Fruit fly (Drosophila melanogaster) whole organism, embryonic: ENCODE measurements around the gene CG32797.

Source experiments
- ATbp ChIP-seq: fragments of 200-800 bp; sonication (Bioruptor generic); optimal IDR thresholded peaks from 2 replicates; lab custom pipeline; 2017; ENCODE audit warnings: missing biosample characterization, mild to moderate bottlenecking, missing genetic modification characterization, missing genetic modification reagents
- B-H1 ChIP-seq: fragments of 200-800 bp; sonication (Bioruptor generic); IDR thresholded peaks from 3 replicates; pipeline ENCODE4 v1.3.6; 2022; ENCODE audit warnings: missing biosample characterization, missing genetic modification characterization
- Bdp1 ChIP-seq: fragments of 200-800 bp; sonication (Bioruptor generic); optimal IDR thresholded peaks from 3 replicates; lab custom pipeline; 2016; ENCODE audit warnings: missing biosample characterization, missing genetic modification characterization
- Bgb ChIP-seq: fragments of 200-800 bp; sonication (Bioruptor generic); IDR thresholded peaks from 2 replicates; pipeline ENCODE4 v1.3.6; 2022; ENCODE audit warnings: missing biosample characterization, missing genetic modification characterization; ENCODE audit not compliant: partially characterized antibody
- CG10267 ChIP-seq: fragments of 200-800 bp; sonication (Bioruptor generic); optimal IDR thresholded peaks from 2 replicates; lab custom pipeline; 2018; ENCODE audit warnings: missing biosample characterization, mild to moderate bottlenecking, missing genetic modification characterization, moderate library complexity
- CG12299 ChIP-seq: fragments of 200-800 bp; sonication (Bioruptor generic); optimal IDR thresholded peaks from 2 replicates; lab custom pipeline; 2018; ENCODE audit warnings: missing biosample characterization, mild to moderate bottlenecking, missing genetic modification characterization
- CG12942 ChIP-seq: fragments of 200-800 bp; sonication (Bioruptor generic); optimal IDR thresholded peaks from 3 replicates; lab custom pipeline; 2016; ENCODE audit warnings: missing biosample characterization, missing genetic modification characterization
- CG14441 ChIP-seq: fragments of 200-800 bp; sonication (Bioruptor generic); IDR thresholded peaks from 2 replicates; pipeline ENCODE4 v1.3.6; 2022; ENCODE audit warnings: missing biosample characterization, missing genetic modification characterization
- CG17829 ChIP-seq: fragments of 200-800 bp; optimal IDR thresholded peaks from 2 replicates; lab custom pipeline; 2019; ENCODE audit warnings: missing biosample characterization, mild to moderate bottlenecking, missing genetic modification characterization, moderate library complexity
- CG18011 ChIP-seq: fragments of 200-800 bp; sonication (Bioruptor generic); optimal IDR thresholded peaks from 2 replicates; lab custom pipeline; 2017; ENCODE audit warnings: missing biosample characterization, missing genetic modification characterization, mild to moderate bottlenecking, moderate library complexity, missing genotype
- CG1832 ChIP-seq: fragments of 200-800 bp; sonication (Bioruptor generic); optimal IDR thresholded peaks from 2 replicates; lab custom pipeline; 2017; ENCODE audit warnings: missing biosample characterization, mild to moderate bottlenecking, missing genetic modification characterization, inconsistent platforms
- CG2712 ChIP-seq: fragments of 200-800 bp; optimal IDR thresholded peaks from 3 replicates; lab custom pipeline; 2019; ENCODE audit warnings: missing biosample characterization, mild to moderate bottlenecking, missing genetic modification characterization, moderate library complexity
- CG32532 ChIP-seq: fragments of 200-800 bp; sonication (Bioruptor generic); IDR thresholded peaks from 2 replicates; pipeline ENCODE4 v1.3.6; 2022; ENCODE audit warnings: missing biosample characterization, missing genetic modification characterization
- CG33557 ChIP-seq: fragments of 200-800 bp; sonication (Bioruptor generic); optimal IDR thresholded peaks from 2 replicates; lab custom pipeline; 2019; ENCODE audit warnings: missing biosample characterization, mild to moderate bottlenecking, missing genetic modification characterization, moderate library complexity
- CG5245 ChIP-seq: fragments of 200-800 bp; sonication (Bioruptor generic); optimal IDR thresholded peaks from 3 replicates; lab custom pipeline; 2016; ENCODE audit warnings: missing biosample characterization, missing genetic modification characterization
- CG6683 ChIP-seq: fragments of 200-800 bp; sonication (Bioruptor generic); optimal IDR thresholded peaks from 2 replicates; lab custom pipeline; 2017; ENCODE audit warnings: missing biosample characterization, mild to moderate bottlenecking, missing genetic modification characterization, missing genetic modification reagents
- CG7556 ChIP-seq: fragments of 200-800 bp; sonication (Bioruptor generic); optimal IDR thresholded peaks from 2 replicates; lab custom pipeline; 2017; ENCODE audit warnings: missing biosample characterization, mild to moderate bottlenecking, missing genetic modification characterization
- CG8388 ChIP-seq: fragments of 200-800 bp; sonication (Bioruptor generic); optimal IDR thresholded peaks from 2 replicates; lab custom pipeline; 2019; ENCODE audit warnings: missing biosample characterization, mild to moderate bottlenecking, missing genetic modification characterization, moderate library complexity
- CG9876 ChIP-seq: fragments of 200-800 bp; sonication (Bioruptor generic); optimal IDR thresholded peaks from 2 replicates; lab custom pipeline; 2016; ENCODE audit warnings: missing biosample characterization, missing genetic modification characterization
- CG9932 ChIP-seq: fragments of 200-800 bp; sonication (Bioruptor generic); IDR thresholded peaks from 2 replicates; pipeline ENCODE4 v1.3.6; 2022; ENCODE audit warnings: missing biosample characterization, missing genetic modification characterization
- CTCF ChIP-seq: fragments of 200-800 bp; sonication (Bioruptor generic); optimal IDR thresholded peaks from 2 replicates; lab custom pipeline; 2017; ENCODE audit warnings: missing biosample characterization, mild to moderate bottlenecking, missing genetic modification characterization, moderate library complexity
- Dek ChIP-seq: fragments of 200-800 bp; sonication (Bioruptor generic); optimal IDR thresholded peaks from 3 replicates; lab custom pipeline; 2019; ENCODE audit warnings: missing biosample characterization, mild to moderate bottlenecking, missing genetic modification characterization, moderate library complexity
- Doc3 ChIP-seq: fragments of 200-800 bp; sonication (Bioruptor generic); IDR thresholded peaks from 3 replicates; pipeline ENCODE4 v1.3.6; 2022; ENCODE audit warnings: missing biosample characterization, missing genetic modification characterization; ENCODE audit not compliant: partially characterized antibody
- Gug ChIP-seq: fragments of 200-800 bp; sonication (Bioruptor generic); IDR thresholded peaks from 4 replicates; pipeline ENCODE4 v1.3.6; 2022; ENCODE audit warnings: missing biosample characterization, missing genetic modification characterization
- Hmr ChIP-seq: fragments of 200-800 bp; sonication (Bioruptor generic); optimal IDR thresholded peaks from 3 replicates; lab custom pipeline; 2017; ENCODE audit warnings: mild to moderate bottlenecking, missing biosample characterization, missing genetic modification reagents, missing genetic modification characterization
- Hr39 ChIP-seq: fragments of >200 bp; optimal IDR thresholded peaks from 2 replicates; lab custom pipeline; 2017
- Hr51 ChIP-seq, 2 experiments: fragments of 200-800 bp; sonication (Bioruptor generic); optimal IDR thresholded peaks; 2 replicates in 1 of 2; 3 replicates in 1 of 2; lab custom pipeline; 2016 to 2018; ENCODE audit warnings: missing biosample characterization in 2 of 2, missing genetic modification characterization in 2 of 2, mild to moderate bottlenecking in 1 of 2, moderate library complexity in 1 of 2
- MBD-R2 ChIP-seq: fragments of 200-800 bp; sonication (Bioruptor generic); IDR thresholded peaks from 2 replicates; pipeline ENCODE4 v1.3.6; 2022; ENCODE audit warnings: missing biosample characterization, missing genetic modification characterization
- Max ChIP-seq: fragments of 200-800 bp; sonication (Bioruptor generic); optimal IDR thresholded peaks from 2 replicates; lab custom pipeline; 2016; ENCODE audit warnings: missing biosample characterization, mild to moderate bottlenecking, missing genetic modification characterization
- Myb ChIP-seq: fragments of 200-800 bp; sonication (Bioruptor generic); optimal IDR thresholded peaks from 2 replicates; lab custom pipeline; 2016; ENCODE audit warnings: missing biosample characterization, missing genetic modification characterization
- Oaz ChIP-seq: fragments of 200-800 bp; sonication (Bioruptor generic); IDR thresholded peaks from 2 replicates; pipeline ENCODE4 v1.3.6; 2022; ENCODE audit warnings: missing biosample characterization, missing genetic modification characterization
- Opbp ChIP-seq: fragments of 200-800 bp; sonication (Bioruptor generic); IDR thresholded peaks from 3 replicates; pipeline ENCODE4 v1.3.6; 2022; ENCODE audit warnings: missing biosample characterization, missing genetic modification characterization; ENCODE audit not compliant: partially characterized antibody
- PHDP ChIP-seq: fragments of 200-800 bp; sonication (Bioruptor generic); optimal IDR thresholded peaks from 3 replicates; lab custom pipeline; 2018; ENCODE audit warnings: missing biosample characterization, mild to moderate bottlenecking, missing genetic modification characterization, moderate library complexity
- Rx ChIP-seq: fragments of 200-800 bp; sonication (Bioruptor generic); IDR thresholded peaks from 2 replicates; pipeline ENCODE4 v1.3.6; 2022; ENCODE audit warnings: missing biosample characterization, missing genetic modification characterization
- Spps ChIP-seq: fragments of 200-800 bp; sonication (Bioruptor generic); optimal IDR thresholded peaks from 2 replicates; lab custom pipeline; 2018; ENCODE audit warnings: missing biosample characterization, mild to moderate bottlenecking, missing genetic modification characterization
- Trl ChIP-seq, 3 experiments: fragments of >200 bp in 2 of 3; fragments of 200-800 bp in 1 of 3; sonication (Bioruptor generic) in 1 of 3; optimal IDR thresholded peaks; 2 replicates in 1 of 3; 3 replicates in 2 of 3; lab custom pipeline; 2016 to 2017; ENCODE audit warnings: missing biosample characterization in 1 of 3, missing genetic modification characterization in 1 of 3
- caup ChIP-seq: fragments of 200-800 bp; sonication (Bioruptor generic); optimal IDR thresholded peaks from 3 replicates; lab custom pipeline; 2017; ENCODE audit warnings: missing biosample characterization, mild to moderate bottlenecking, missing genetic modification characterization, moderate library complexity; ENCODE audit not compliant: severe bottlenecking
- crol ChIP-seq: fragments of 200-800 bp; sonication (Bioruptor generic); IDR thresholded peaks from 2 replicates; pipeline ENCODE4 v1.3.6; 2022; ENCODE audit warnings: missing biosample characterization, missing genetic modification characterization
- dan ChIP-seq: fragments of 200-800 bp; sonication (Bioruptor generic); IDR thresholded peaks from 2 replicates; pipeline ENCODE4 v1.3.6; 2022; ENCODE audit warnings: missing biosample characterization, missing genetic modification characterization
- dmrt99B ChIP-seq: fragments of 200-800 bp; sonication (Bioruptor generic); optimal IDR thresholded peaks from 2 replicates; lab custom pipeline; 2018; ENCODE audit warnings: missing biosample characterization, mild to moderate bottlenecking, missing genetic modification characterization, moderate library complexity
- fru ChIP-seq: fragments of >200 bp; optimal IDR thresholded peaks from 2 replicates; lab custom pipeline; 2017
- h ChIP-seq: fragments of >200 bp; optimal IDR thresholded peaks from 2 replicates; lab custom pipeline; 2017
- jing ChIP-seq: fragments of 200-800 bp; sonication (Bioruptor generic); optimal IDR thresholded peaks from 2 replicates; lab custom pipeline; 2018; ENCODE audit warnings: missing biosample characterization, mild to moderate bottlenecking, missing genetic modification characterization
- kah ChIP-seq: fragments of 200-800 bp; sonication (Bioruptor generic); optimal IDR thresholded peaks from 2 replicates; lab custom pipeline; 2018; ENCODE audit warnings: missing biosample characterization, mild to moderate bottlenecking, missing genetic modification characterization
- klu ChIP-seq: fragments of 200-800 bp; sonication (Bioruptor generic); IDR thresholded peaks from 2 replicates; pipeline ENCODE4 v1.3.6; 2022; ENCODE audit warnings: missing biosample characterization, missing genetic modification characterization
- pb ChIP-seq: fragments of 200-800 bp; sonication (Bioruptor generic); optimal IDR thresholded peaks from 3 replicates; lab custom pipeline; 2016; ENCODE audit warnings: missing biosample characterization, missing genetic modification characterization
- tin ChIP-seq: fragments of 200-800 bp; sonication (Bioruptor generic); optimal IDR thresholded peaks from 3 replicates; lab custom pipeline; 2016; ENCODE audit warnings: missing biosample characterization, missing genetic modification characterization
- vvl ChIP-seq: fragments of 200-800 bp; sonication (Bioruptor generic); IDR thresholded peaks from 2 replicates; pipeline ENCODE4 v1.3.6; 2022; ENCODE audit warnings: missing biosample characterization, missing genetic modification characterization
- wdn ChIP-seq: fragments of 200-800 bp; sonication (Bioruptor generic); IDR thresholded peaks from 2 replicates; pipeline ENCODE4 v1.3.6; 2022; ENCODE audit warnings: missing biosample characterization, missing genetic modification characterization
- z ChIP-seq: fragments of 200-800 bp; sonication (Bioruptor generic); IDR thresholded peaks from 3 replicates; pipeline ENCODE4 v1.3.6; 2022; ENCODE audit warnings: missing biosample characterization, missing genetic modification characterization
- zen ChIP-seq: fragments of 200-800 bp; sonication (Bioruptor generic); optimal IDR thresholded peaks from 3 replicates; lab custom pipeline; 2018; ENCODE audit warnings: missing biosample characterization, mild to moderate bottlenecking, missing genetic modification characterization, moderate library complexity

The CG32797 gene

dm6 chrX:2425755-2426154, at the start of gene CG32797:
TSS of gene CG32797 (minus strand) at chrX:2425855.
- TF ChIP-seq Myb (GFP tag; lab: Kevin White, UChicago): no peak
- no peak for TF ChIP-seq CG12299
- no peak for TF ChIP-seq PHDP (tag; lab: Kevin White, UChicago)
- no peak for TF ChIP-seq CG7556 (GFP tag; lab: Kevin White, UChicago)
- no peak for TF ChIP-seq Bgb (GFP tag; lab: Robert Waterston, UW)
- no peak for TF ChIP-seq CG18011 (GFP tag; lab: Kevin White, UChicago)
- no peak for TF ChIP-seq z
- TF ChIP-seq wdn: no peak
- no peak for TF ChIP-seq CG9876 (GFP tag; lab: Kevin White, UChicago)
- TF ChIP-seq CG6683: no peak
- no peak for TF ChIP-seq CG12942 (GFP tag; lab: Kevin White, UChicago)
- no peak for TF ChIP-seq CG10267 (tag; lab: Kevin White, UChicago)
- TF ChIP-seq klu: no peak
- no peak for TF ChIP-seq h (lab: Kevin White, UChicago)
- no peak for TF ChIP-seq CG1832 (GFP tag; lab: Kevin White, UChicago)
- no peak for TF ChIP-seq CG17829 (tag; lab: Kevin White, UChicago)
- TF ChIP-seq dmrt99B (tag; lab: Kevin White, UChicago): no peak
- no peak for TF ChIP-seq CG8388 (GFP tag; lab: Kevin White, UChicago)

- no peak for TF ChIP-seq Gug (GFP tag; lab: Robert Waterston, UW)
- no peak for TF ChIP-seq CG5245 (GFP tag; lab: Kevin White, UChicago)
- TF ChIP-seq vvl: peak; percentile 51; the same call in 1 of the 2 replicates
- TF ChIP-seq Hr39 (lab: Kevin White, UChicago): no peak
- TF ChIP-seq Dek (tag; lab: Kevin White, UChicago): no peak
- no peak for TF ChIP-seq Doc3 (GFP tag; lab: Robert Waterston, UW)
- no peak for TF ChIP-seq B-H1 (GFP tag; lab: Robert Waterston, UW)
- TF ChIP-seq kah: no peak
- TF ChIP-seq Rx (GFP tag; lab: Robert Waterston, UW): no peak
- no peak for TF ChIP-seq tin
- peak; percentile 13 for TF ChIP-seq CG2712 (tag; lab: Kevin White, UChicago)
- peak; percentile 14 for TF ChIP-seq zen (tag; lab: Kevin White, UChicago)
- TF ChIP-seq Trl (optimal IDR thresholded peaks at IDR 0.05; lab: Kevin White, UChicago): peak; percentile 84 to 85
- no peak for TF ChIP-seq Trl (GFP tag; optimal IDR thresholded peaks at IDR 0.05; lab: Kevin White, UChicago)
- no peak for TF ChIP-seq Opbp (GFP tag; lab: Robert Waterston, UW)
- no peak for TF ChIP-seq ATbp (GFP tag; lab: Kevin White, UChicago)
- no peak for TF ChIP-seq Hr51 (GFP tag; optimal IDR thresholded peaks at IDR 0.05; lab: Kevin White, UChicago)
- TF ChIP-seq Max (GFP tag; lab: Kevin White, UChicago): no peak
- TF ChIP-seq crol: no peak
- no peak for TF ChIP-seq jing (GFP tag; lab: Kevin White, UChicago)
- no peak for TF ChIP-seq fru
- TF ChIP-seq CTCF (GFP tag; lab: Kevin White, UChicago): peak; percentile 23
- TF ChIP-seq dan (GFP tag; lab: Robert Waterston, UW): no peak
- TF ChIP-seq MBD-R2 (GFP tag; lab: Robert Waterston, UW): no peak
- TF ChIP-seq Spps (tag; lab: Kevin White, UChicago): no peak
- TF ChIP-seq CG33557: no peak
- no peak for TF ChIP-seq CG14441 (GFP tag; lab: Robert Waterston, UW)
- no peak for TF ChIP-seq caup (GFP tag; lab: Kevin White, UChicago)
- no peak for TF ChIP-seq Bdp1 (GFP tag; lab: Kevin White, UChicago)
- TF ChIP-seq Hmr (GFP tag; lab: Kevin White, UChicago): peak; percentile 16
- TF ChIP-seq CG9932 (GFP tag; lab: Robert Waterston, UW): no peak
- TF ChIP-seq CG32532 (GFP tag; lab: Robert Waterston, UW): no peak
- no peak for TF ChIP-seq pb (GFP tag; lab: Kevin White, UChicago)
- TF ChIP-seq Oaz: no peak
Observed at dm6 chrX:2469843-2470442, 44.3 kb upstream of the CG32797 start, which contains the start of gene boi. TSS of gene boi (minus strand) at chrX:2470043.
